Worm (Caenorhabditis elegans) whole organism, young adult: ENCODE measurements around the gene slcr-46.2.

Source experiments
- Y53G8AR.9 ChIP-seq: fragments of 200-800 bp; sonication (Bioruptor generic); conservative IDR thresholded peaks from 2 replicates; pipeline ENCODE4 v1.3.6; 2022; ENCODE audit warnings: missing genetic modification reagents, missing genetic modification characterization, missing compliant biosample characterization
- die-1 ChIP-seq: sonication (generic microtip); optimal IDR thresholded peaks from 2 replicates; lab custom pipeline; 2016; ENCODE audit warnings: missing genotype, mild to moderate bottlenecking, missing genetic modification characterization, missing compliant biosample characterization
- lin-35 ChIP-seq, 3 experiments: fragments of 150-350 bp in 2 of 3; sonication (generic microtip) in 1 of 3; optimal IDR thresholded peaks; 2 replicates each; lab custom pipeline; 2014 to 2018; ENCODE audit warnings: missing biosample characterization in 3 of 3, missing genetic modification characterization in 3 of 3, missing genetic modification reagents in 3 of 3
- nhr-90 ChIP-seq: sonication (generic microtip); optimal IDR thresholded peaks from 2 replicates; lab custom pipeline; 2016; ENCODE audit warnings: missing genotype, mild to moderate bottlenecking, missing genetic modification characterization, missing compliant biosample characterization
- snpc-4 ChIP-seq, 5 experiments: fragments of 150-350 bp in 1 of 5; sonication (generic microtip) in 4 of 5; optimal IDR thresholded peaks; 2 replicates each; lab custom pipeline; 2014 to 2018; ENCODE audit warnings: missing genetic modification characterization in 5 of 5, missing biosample characterization in 3 of 5, antibody characterized with exemption in 2 of 5, mild to moderate bottlenecking in 2 of 5, missing compliant biosample characterization in 2 of 5, missing genotype in 2 of 5, moderate library complexity in 2 of 5, missing genetic modification reagents in 1 of 5
- somi-1 ChIP-seq: fragments of 200-800 bp; sonication (Bioruptor generic); optimal IDR thresholded peaks from 2 replicates; lab custom pipeline; 2018; ENCODE audit warnings: mild to moderate bottlenecking, missing genetic modification characterization, missing compliant biosample characterization
- ztf-26 ChIP-seq: sonication (generic microtip); optimal IDR thresholded peaks from 2 replicates; lab custom pipeline; 2017; ENCODE audit warnings: missing genetic modification characterization, missing compliant biosample characterization

- no peak for TF ChIP-seq somi-1 (GFP tag; lab: Kevin White, UChicago)
- TF ChIP-seq nhr-90 = no peak
- no peak for TF ChIP-seq ztf-26 (tag; lab: Kevin White, UChicago)
- TF ChIP-seq Y53G8AR.9 (GFP tag; lab: Robert Waterston, UW) = no peak
- TF ChIP-seq lin-35 (GFP tag; optimal IDR thresholded peaks at IDR 0.05; lab: Kevin White, UChicago) = no peak
- TF ChIP-seq die-1 (tag; lab: Kevin White, UChicago) = no peak
- TF ChIP-seq snpc-4 (GFP tag; optimal IDR thresholded peaks at IDR 0.05; lab: Kevin White, UChicago) = no peak
- TF ChIP-seq snpc-4 (tag; optimal IDR thresholded peaks at IDR 0.05; lab: Kevin White, UChicago) = no peak
Observed at ce11 chrV:19416475-19416874, 26.5 kb upstream of the slcr-46.2 start, which contains the start of the genes C25F9.4 and C25F9.9.
